Worm (Caenorhabditis elegans) whole organism, L4 larva: Measurements from ENCODE around the gene scl-2.

Experiments used
- F49E8.2 ChIP-seq: sonication (generic microtip); optimal IDR thresholded peaks from 2 replicates; lab custom pipeline; 2016; ENCODE audit warnings: missing compliant biosample characterization, mild to moderate bottlenecking, missing genetic modification characterization, borderline replicate concordance
- aly-2 ChIP-seq: sonication (generic microtip); optimal IDR thresholded peaks from 2 replicates; lab custom pipeline; 2018; ENCODE audit warnings: missing biosample characterization, missing genetic modification characterization
- lin-13 ChIP-seq: fragments of 150-350 bp; optimal IDR thresholded peaks from 2 replicates; lab custom pipeline; 2014; ENCODE audit warnings: missing biosample characterization, missing genetic modification reagents, missing genetic modification characterization
- nhr-237 ChIP-seq: sonication (generic microtip); optimal IDR thresholded peaks from 2 replicates; lab custom pipeline; 2017; ENCODE audit warnings: missing biosample characterization, missing genetic modification characterization
- snpc-4 ChIP-seq: fragments of 150-350 bp; optimal IDR thresholded peaks from 2 replicates; lab custom pipeline; 2014; ENCODE audit warnings: missing biosample characterization, missing genetic modification characterization
- unc-62 ChIP-seq, 3 experiments: fragments of 150-350 bp in 1 of 3; sonication (generic microtip); optimal IDR thresholded peaks in 2 of 3; peaks in 1 of 3; 1 replicate in 1 of 3; 2 replicates in 2 of 3; lab custom pipeline; 2014 to 2017; ENCODE audit warnings: missing biosample characterization in 3 of 3, missing genetic modification characterization in 3 of 3, missing genetic modification reagents in 3 of 3, missing genotype in 1 of 3
- ztf-11 ChIP-seq: fragments of 150-350 bp; optimal IDR thresholded peaks from 2 replicates; lab custom pipeline; 2014; ENCODE audit warnings: missing biosample characterization, missing genetic modification characterization

DNA sequence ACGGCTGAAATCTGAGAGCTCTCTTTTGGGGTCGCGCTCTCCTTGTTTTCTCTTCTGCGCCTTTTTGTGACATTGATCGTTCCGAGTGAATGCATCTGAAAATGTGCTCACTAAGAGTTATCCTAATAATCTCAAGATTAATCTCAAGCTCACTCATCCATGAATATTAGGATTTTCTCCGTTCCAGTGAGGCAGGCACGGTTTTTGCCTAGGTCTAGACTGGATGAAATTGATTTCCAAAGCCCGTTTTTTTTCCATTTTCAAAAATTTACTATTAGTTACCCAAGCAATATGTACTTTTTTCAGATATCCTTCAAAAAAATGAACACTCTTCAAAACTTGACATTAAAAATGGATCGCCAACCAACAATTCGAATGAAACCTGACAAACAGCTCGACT is 15.4 kb upstream of the scl-2 start, which contains the start of gene amt-2:
- TF ChIP-seq F49E8.2 = no peak
- no peak for TF ChIP-seq aly-2 (tag; lab: Kevin White, UChicago)
- no peak for TF ChIP-seq lin-13 (GFP tag; lab: Kevin White, UChicago)
- TF ChIP-seq unc-62 (GFP tag; optimal IDR thresholded peaks at IDR 0.05 in 1 of 2; lab: Kevin White, UChicago) = no peak
- TF ChIP-seq unc-62 (tag; optimal IDR thresholded peaks at IDR 0.05; lab: Kevin White, UChicago) = no peak
- TF ChIP-seq ztf-11 (tag; lab: Kevin White, UChicago) = no peak
- TF ChIP-seq snpc-4 = no peak
- TF ChIP-seq nhr-237 (tag; lab: Kevin White, UChicago) = no peak
